Worm (Caenorhabditis elegans) whole organism, mixed stage, embryonic: Measurements from ENCODE around the gene osm-10.

Source experiments
- bed-3 ChIP-seq: fragments of 200-800 bp; sonication (Bioruptor generic); optimal IDR thresholded peaks from 3 replicates; lab custom pipeline; 2018; ENCODE audit warnings: mild to moderate bottlenecking, missing genetic modification characterization, moderate library complexity, missing compliant biosample characterization
- ceh-83 ChIP-seq: fragments of 200-800 bp; sonication (Bioruptor generic); optimal IDR thresholded peaks from 2 replicates; lab custom pipeline; 2018; ENCODE audit warnings: mild to moderate bottlenecking, missing genetic modification characterization, missing compliant biosample characterization
- ces-1 ChIP-seq: fragments of 150-350 bp; optimal IDR thresholded peaks from 2 replicates; lab custom pipeline; 2014; ENCODE audit warnings: missing biosample characterization, missing genetic modification reagents, missing genetic modification characterization
- elt-3 ChIP-seq: fragments of 150-350 bp; optimal IDR thresholded peaks from 2 replicates; lab custom pipeline; 2014; ENCODE audit warnings: missing biosample characterization, missing genetic modification characterization
- ham-2 ChIP-seq: fragments of 200-800 bp; sonication (Bioruptor generic); optimal IDR thresholded peaks from 2 replicates; lab custom pipeline; 2018; ENCODE audit warnings: mild to moderate bottlenecking, missing genetic modification characterization, missing compliant biosample characterization
- mep-1 ChIP-seq: fragments of 150-350 bp; optimal IDR thresholded peaks from 2 replicates; lab custom pipeline; 2017; ENCODE audit warnings: missing biosample characterization, missing genetic modification reagents, missing genetic modification characterization, inconsistent platforms
- nhr-12 ChIP-seq: fragments of 150-350 bp; optimal IDR thresholded peaks from 2 replicates; lab custom pipeline; 2014; ENCODE audit warnings: missing biosample characterization, missing genetic modification characterization
- nhr-76 ChIP-seq: sonication (generic microtip); optimal IDR thresholded peaks from 2 replicates; lab custom pipeline; 2017; ENCODE audit warnings: missing biosample characterization, missing genetic modification characterization
- pha-4 ChIP-seq: fragments of 150-350 bp; optimal IDR thresholded peaks from 2 replicates; lab custom pipeline; 2018; ENCODE audit warnings: missing biosample characterization, missing genetic modification reagents, missing genetic modification characterization
- snpc-4 ChIP-seq: fragments of 150-350 bp; optimal IDR thresholded peaks from 2 replicates; lab custom pipeline; 2014; ENCODE audit warnings: missing biosample characterization, missing genetic modification characterization
- unc-39 ChIP-seq: fragments of 150-350 bp; optimal IDR thresholded peaks from 2 replicates; lab custom pipeline; 2014; ENCODE audit warnings: missing biosample characterization, missing genetic modification characterization
- unc-62 ChIP-seq: fragments of 150-350 bp; optimal IDR thresholded peaks from 2 replicates; lab custom pipeline; 2014; ENCODE audit warnings: missing biosample characterization, missing genetic modification reagents, missing genetic modification characterization

DNA sequence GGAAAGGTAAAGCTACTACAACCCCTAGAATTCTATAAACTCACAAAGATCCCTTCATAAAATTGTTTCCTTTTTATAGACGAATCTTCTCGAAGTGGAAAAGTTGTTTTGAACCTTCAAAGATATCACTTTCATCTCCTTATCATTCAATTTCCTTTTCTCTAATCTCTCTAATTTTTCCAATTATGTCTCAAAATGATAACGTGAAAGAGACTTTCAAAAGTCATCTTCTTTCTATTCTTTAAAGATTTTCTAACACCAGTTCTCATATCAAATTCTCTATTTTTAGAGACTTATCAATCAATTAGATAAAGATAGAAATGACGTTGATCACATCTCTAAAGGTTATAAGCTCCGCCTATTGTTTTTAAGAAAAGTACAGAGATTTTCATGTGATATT is 43.6 kb upstream of the osm-10 start:
- TF ChIP-seq bed-3 (GFP tag; lab: Kevin White, UChicago) (no peak), unc-39 (tag; lab: Kevin White, UChicago) (no peak), nhr-12 (tag; lab: Kevin White, UChicago) (no peak), pha-4 (tag; lab: Kevin White, UChicago) (no peak), snpc-4 (tag; lab: Kevin White, UChicago) (no peak), mep-1 (tag; lab: Kevin White, UChicago) (no peak), unc-62 (GFP tag; lab: Kevin White, UChicago) (no peak), nhr-76 (no peak), ceh-83 (no peak), elt-3 (tag; lab: Kevin White, UChicago) (no peak), ces-1 (no peak), ham-2 (GFP tag; lab: Kevin White, UChicago) (no peak)
